Fruit fly (Drosophila melanogaster): ENCODE results near the gene Teh2.

DNA sequence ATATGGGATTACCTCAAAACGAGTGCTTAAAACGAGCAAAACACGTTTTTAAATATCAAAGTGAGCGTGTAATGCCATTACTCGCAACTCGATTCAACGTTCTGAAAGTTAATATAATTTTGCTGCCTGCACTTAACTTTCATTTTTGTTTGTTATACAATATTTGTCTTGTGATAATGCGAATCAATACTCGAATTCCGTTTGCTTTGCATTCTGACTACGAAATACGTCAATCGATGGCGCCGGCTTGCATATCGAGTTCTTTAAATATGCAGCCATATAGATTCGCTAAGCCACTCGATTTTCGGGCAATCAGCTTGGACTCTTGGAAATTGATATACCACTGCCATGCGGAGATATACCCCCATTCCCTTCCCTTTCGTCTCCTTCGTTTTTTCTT lies 32.9 kb upstream of the Teh2 start:
- TF ChIP-seq psq (optimal IDR thresholded peaks at IDR 0.05) = no peak
- no peak for TF ChIP-seq pan (optimal IDR thresholded peaks at IDR 0.05)
